Worm (Caenorhabditis elegans): ENCODE data around the gene frpr-1.
A peak's percentile ranks its signal among the peaks of the same experiment; 100 is the strongest.

frpr-1 gene

ce11 chrX:8098813-8099360, 30.6 kb downstream of the frpr-1 start, which contains the start of gene catp-5 (continued):
- TF ChIP-seq R02D3.7 (tag; optimal IDR thresholded peaks at IDR 0.05): no peak
- no peak for TF ChIP-seq aha-1 (tag)
- no peak for TF ChIP-seq gei-8 (GFP tag; optimal IDR thresholded peaks at IDR 0.05)
- TF ChIP-seq ceh-20 (GFP tag; IDR thresholded peaks at IDR 0.05): no peak
- no peak for TF ChIP-seq unc-39 (tag; optimal IDR thresholded peaks at IDR 0.05)
- peak; percentile 13 for TF ChIP-seq nhr-77 (tag; optimal IDR thresholded peaks at IDR 0.05)
- TF ChIP-seq madf-5 (GFP tag; IDR thresholded peaks at IDR 0.05): no peak
- TF ChIP-seq fos-1 (tag; optimal IDR thresholded peaks at IDR 0.05): no peak
- peak; percentile 53 for TF ChIP-seq pqm-1 (tag; optimal IDR thresholded peaks at IDR 0.05)
- no peak for TF ChIP-seq attf-4 (tag; optimal IDR thresholded peaks at IDR 0.05)
- TF ChIP-seq duxl-1 (tag; optimal IDR thresholded peaks at IDR 0.05; ENCODE audit: poor library complexity): no peak
- TF ChIP-seq lin-29 (GFP tag; IDR thresholded peaks at IDR 0.05): no peak
- TF ChIP-seq egl-27 (tag; optimal IDR thresholded peaks at IDR 0.05): no peak
- TF ChIP-seq tag-97 (GFP tag; IDR thresholded peaks at IDR 0.05): no peak

ce11 chrX:8089916-8090315, 39.5 kb downstream of the frpr-1 start:
- TF ChIP-seq nhr-41 (GFP tag; IDR thresholded peaks at IDR 0.05) (no peak), nhr-25 (tag; optimal IDR thresholded peaks at IDR 0.05; ENCODE audit: borderline replicate concordance, insufficient read depth) (no peak), pha-4 (GFP tag; IDR thresholded peaks at IDR 0.05) (no peak), pha-4 (tag; optimal IDR thresholded peaks at IDR 0.05) (no peak), ama-1 (optimal IDR thresholded peaks at IDR 0.05) (no peak), unc-130 (GFP tag; optimal IDR thresholded peaks at IDR 0.05) (no peak), nhr-28 (tag; optimal IDR thresholded peaks at IDR 0.05) (peak; percentile 81), hlh-11 (tag; optimal IDR thresholded peaks at IDR 0.05) (peak; percentile 38), zip-2 (tag; optimal IDR thresholded peaks at IDR 0.05) (no peak), duxl-1 (tag; optimal IDR thresholded peaks at IDR 0.05; ENCODE audit: poor library complexity) (no peak), ztf-11 (tag; optimal IDR thresholded peaks at IDR 0.05) (no peak), tag-97 (GFP tag; IDR thresholded peaks at IDR 0.05) (no peak), ceh-62 (tag; optimal IDR thresholded peaks at IDR 0.05) (no peak), hlh-30 (tag; optimal IDR thresholded peaks at IDR 0.05; ENCODE audit: insufficient read depth) (peak; percentile 78), cey-2 (tag; optimal IDR thresholded peaks at IDR 0.05; ENCODE audit: borderline replicate concordance, insufficient read depth) (no peak), T20F7.1 (GFP tag; optimal IDR thresholded peaks at IDR 0.05) (no peak), mes-2 (tag; optimal IDR thresholded peaks at IDR 0.05; ENCODE audit: poor library complexity, severe bottlenecking) (no peak), dmd-6 (GFP tag; IDR thresholded peaks at IDR 0.05) (peak; percentile 9; the same call in 1 of the 2 replicates), arid-1 (GFP tag; conservative IDR thresholded peaks at IDR 0.05) (no peak), vab-7 (GFP tag; IDR thresholded peaks at IDR 0.05) (no peak), unc-62 (GFP tag; optimal IDR thresholded peaks at IDR 0.05 in 1 of 2) (peak in 1 of 2 experiments; percentile 64), unc-62 (tag; optimal IDR thresholded peaks at IDR 0.05) (no peak), ztf-7 (tag; optimal IDR thresholded peaks at IDR 0.05) (no peak), spr-1 (tag; optimal IDR thresholded peaks at IDR 0.05) (no peak), spr-3 (GFP tag; optimal IDR thresholded peaks at IDR 0.05) (no peak), mdt-29 (GFP tag; IDR thresholded peaks at IDR 0.05) (peak; percentile 56; the same call in 1 of the 2 replicates), nhr-77 (tag; optimal IDR thresholded peaks at IDR 0.05) (no peak), Y48G9A.11 (GFP tag; IDR thresholded peaks at IDR 0.05) (no peak), snpc-4 (tag; optimal IDR thresholded peaks at IDR 0.05) (no peak), skn-1 (tag; optimal IDR thresholded peaks at IDR 0.05) (no peak), nhr-6 (tag; optimal IDR thresholded peaks at IDR 0.05) (no peak), pqm-1 (tag; optimal IDR thresholded peaks at IDR 0.05) (no peak), ceh-82 (tag; optimal IDR thresholded peaks at IDR 0.05) (no peak), hmg-1.1 (GFP tag; IDR thresholded peaks at IDR 0.05) (no peak), attf-4 (tag; optimal IDR thresholded peaks at IDR 0.05) (no peak), aha-1 (tag) (no peak), daf-12 (tag; optimal IDR thresholded peaks at IDR 0.05) (no peak), ceh-28 (tag; optimal IDR thresholded peaks at IDR 0.05) (no peak), Y105C5A.15 (GFP tag; IDR thresholded peaks at IDR 0.05) (no peak), lir-3 (tag; optimal IDR thresholded peaks at IDR 0.05) (no peak), F44E2.7 (GFP tag; IDR thresholded peaks at IDR 0.05) (no peak), R02D3.7 (tag; optimal IDR thresholded peaks at IDR 0.05) (no peak), jun-1 (tag; optimal IDR thresholded peaks at IDR 0.05) (no peak)
